Fruit fly (Drosophila melanogaster) whole organism, embryonic: Measurements from ENCODE around the gene rasp.

Source experiments
- Aef1 ChIP-seq: fragments of 200-800 bp; sonication (Bioruptor generic); IDR thresholded peaks from 3 replicates; pipeline ENCODE4 v1.3.6; 2022; ENCODE audit warnings: missing biosample characterization, missing genetic modification characterization
- CG10267 ChIP-seq: fragments of 200-800 bp; sonication (Bioruptor generic); optimal IDR thresholded peaks from 2 replicates; lab custom pipeline; 2018; ENCODE audit warnings: missing biosample characterization, mild to moderate bottlenecking, missing genetic modification characterization, moderate library complexity
- CG10366 ChIP-seq: fragments of 200-800 bp; sonication (Bioruptor generic); IDR thresholded peaks from 2 replicates; pipeline ENCODE4 v1.3.6; 2022; ENCODE audit warnings: missing biosample characterization, missing genetic modification characterization
- CG10959 ChIP-seq: fragments of 200-800 bp; sonication (Bioruptor generic); IDR thresholded peaks from 2 replicates; pipeline ENCODE4 v1.3.6; 2022; ENCODE audit warnings: missing biosample characterization, missing genetic modification characterization
- CG13296 ChIP-seq: fragments of 200-800 bp; sonication (Bioruptor generic); optimal IDR thresholded peaks from 3 replicates; lab custom pipeline; 2018; ENCODE audit warnings: missing biosample characterization, mild to moderate bottlenecking, missing genetic modification characterization
- CG14014 ChIP-seq: fragments of 200-800 bp; sonication (Bioruptor generic); IDR thresholded peaks from 2 replicates; pipeline ENCODE4 v1.3.6; 2022; ENCODE audit warnings: missing biosample characterization, missing genetic modification characterization
- CG14667 ChIP-seq: fragments of 200-800 bp; sonication (Bioruptor generic); IDR thresholded peaks from 2 replicates; pipeline ENCODE4 v1.3.6; 2022; ENCODE audit warnings: missing biosample characterization, missing genetic modification characterization
- CG14710 ChIP-seq: fragments of 200-800 bp; sonication (Bioruptor generic); optimal IDR thresholded peaks from 3 replicates; lab custom pipeline; 2019; ENCODE audit warnings: missing biosample characterization, mild to moderate bottlenecking, missing genetic modification characterization, moderate library complexity
- CG15601 ChIP-seq: fragments of 200-800 bp; sonication (Bioruptor generic); optimal IDR thresholded peaks from 3 replicates; lab custom pipeline; 2019; ENCODE audit warnings: missing biosample characterization, mild to moderate bottlenecking, missing genetic modification characterization, moderate library complexity
- CG17829 ChIP-seq: fragments of 200-800 bp; optimal IDR thresholded peaks from 2 replicates; lab custom pipeline; 2019; ENCODE audit warnings: missing biosample characterization, mild to moderate bottlenecking, missing genetic modification characterization, moderate library complexity
- CG18619 ChIP-seq: fragments of 200-800 bp; sonication (Bioruptor generic); optimal IDR thresholded peaks from 3 replicates; lab custom pipeline; 2017; ENCODE audit warnings: missing biosample characterization, mild to moderate bottlenecking, missing genetic modification characterization
- CG2199 ChIP-seq: fragments of 200-800 bp; sonication (Bioruptor generic); IDR thresholded peaks from 3 replicates; pipeline ENCODE4 v1.3.6; 2022; ENCODE audit warnings: missing biosample characterization, missing genetic modification characterization
- CG2678 ChIP-seq: fragments of 200-800 bp; sonication (Bioruptor generic); optimal IDR thresholded peaks from 3 replicates; lab custom pipeline; 2019; ENCODE audit warnings: missing biosample characterization, mild to moderate bottlenecking, missing genetic modification characterization, moderate library complexity
- CG34422 ChIP-seq: fragments of 200-800 bp; sonication (Bioruptor generic); IDR thresholded peaks from 3 replicates; pipeline ENCODE4 v1.3.6; 2022; ENCODE audit warnings: missing biosample characterization, missing genetic modification characterization
- CG3995 ChIP-seq: fragments of 200-800 bp; sonication (Bioruptor generic); optimal IDR thresholded peaks from 3 replicates; lab custom pipeline; 2016; ENCODE audit warnings: missing biosample characterization, missing genetic modification characterization
- CG4360 ChIP-seq: fragments of 200-800 bp; sonication (Bioruptor generic); IDR thresholded peaks from 2 replicates; pipeline ENCODE4 v1.3.6; 2022; ENCODE audit warnings: missing biosample characterization, missing genetic modification characterization
- CG6254 ChIP-seq: fragments of 200-800 bp; sonication (Bioruptor generic); optimal IDR thresholded peaks from 3 replicates; lab custom pipeline; 2017; ENCODE audit warnings: mild to moderate bottlenecking, missing biosample characterization, missing genetic modification reagents, missing genetic modification characterization
- CG7963 ChIP-seq: fragments of 200-800 bp; sonication (Bioruptor generic); IDR thresholded peaks from 3 replicates; pipeline ENCODE4 v1.3.6; 2022; ENCODE audit warnings: missing biosample characterization, missing genetic modification characterization; ENCODE audit not compliant: partially characterized antibody
- Dbx ChIP-seq: fragments of 200-800 bp; sonication (Bioruptor generic); IDR thresholded peaks from 3 replicates; pipeline ENCODE4 v1.3.6; 2022; ENCODE audit warnings: missing biosample characterization, missing genetic modification characterization
- Deaf1 ChIP-seq: fragments of 200-800 bp; optimal IDR thresholded peaks from 3 replicates; lab custom pipeline; 2019; ENCODE audit warnings: missing biosample characterization, mild to moderate bottlenecking, missing genetic modification characterization, moderate library complexity
- Dip3 ChIP-seq: fragments of 200-800 bp; sonication (Bioruptor generic); optimal IDR thresholded peaks from 3 replicates; lab custom pipeline; 2016; ENCODE audit warnings: missing biosample characterization, missing genetic modification characterization
- Ets97D ChIP-seq: fragments of 200-800 bp; sonication (Bioruptor generic); optimal IDR thresholded peaks from 3 replicates; lab custom pipeline; 2016; ENCODE audit warnings: missing biosample characterization, missing genetic modification characterization
- Gsc ChIP-seq: fragments of 200-800 bp; sonication (Bioruptor generic); IDR thresholded peaks from 2 replicates; pipeline ENCODE4 v1.3.6; 2022; ENCODE audit warnings: missing biosample characterization, missing genetic modification characterization
- HHEX ChIP-seq: fragments of 200-800 bp; sonication (Bioruptor generic); optimal IDR thresholded peaks from 3 replicates; lab custom pipeline; 2017; ENCODE audit warnings: missing biosample characterization, mild to moderate bottlenecking, missing genetic modification characterization, missing genetic modification reagents
- Hmx ChIP-seq: fragments of 200-800 bp; sonication (Bioruptor generic); optimal IDR thresholded peaks from 2 replicates; lab custom pipeline; 2016; ENCODE audit warnings: missing biosample characterization, missing genetic modification characterization
- Mad ChIP-seq: fragments of 200-800 bp; sonication (Bioruptor generic); optimal IDR thresholded peaks from 2 replicates; lab custom pipeline; 2016; ENCODE audit warnings: missing biosample characterization, missing genetic modification characterization
- Nf-YA ChIP-seq: fragments of 200-800 bp; sonication (Bioruptor generic); IDR thresholded peaks from 2 replicates; pipeline ENCODE4 v1.3.6; 2022; ENCODE audit warnings: missing biosample characterization, missing genetic modification characterization
- Poxn ChIP-seq: fragments of 200-800 bp; sonication (Bioruptor generic); IDR thresholded peaks from 2 replicates; pipeline ENCODE4 v1.3.6; 2022; ENCODE audit warnings: missing biosample characterization, missing genetic modification characterization
- Sry-δ ChIP-seq: fragments of 200-800 bp; sonication (Bioruptor generic); optimal IDR thresholded peaks from 2 replicates; lab custom pipeline; 2016; ENCODE audit warnings: missing biosample characterization, missing genetic modification characterization
- Taf1 ChIP-seq: fragments of 200-800 bp; sonication (Bioruptor generic); IDR thresholded peaks from 2 replicates; pipeline ENCODE4 v1.3.6; 2022; ENCODE audit warnings: missing biosample characterization, missing genetic modification characterization
- Vsx1 ChIP-seq: fragments of 200-800 bp; sonication (Bioruptor generic); optimal IDR thresholded peaks from 2 replicates; lab custom pipeline; 2017; ENCODE audit warnings: missing biosample characterization, mild to moderate bottlenecking, missing genetic modification characterization, missing genetic modification reagents
- bsh ChIP-seq, 2 experiments: fragments of 200-800 bp; sonication (Bioruptor generic); optimal IDR thresholded peaks; 2 replicates each; lab custom pipeline; 2017 to 2018; ENCODE audit warnings: mild to moderate bottlenecking in 2 of 2, missing biosample characterization in 2 of 2, missing genetic modification characterization in 2 of 2, moderate library complexity in 1 of 2
- crc ChIP-seq: fragments of 200-800 bp; sonication (Bioruptor generic); optimal IDR thresholded peaks from 2 replicates; lab custom pipeline; 2016; ENCODE audit warnings: missing biosample characterization, missing genetic modification characterization
- dmrt99B ChIP-seq: fragments of 200-800 bp; sonication (Bioruptor generic); optimal IDR thresholded peaks from 2 replicates; lab custom pipeline; 2018; ENCODE audit warnings: missing biosample characterization, mild to moderate bottlenecking, missing genetic modification characterization, moderate library complexity
- dysf ChIP-seq: fragments of 200-800 bp; sonication (Bioruptor generic); IDR thresholded peaks from 3 replicates; pipeline ENCODE4 v1.3.6; 2022; ENCODE audit warnings: missing biosample characterization, missing genetic modification characterization
- eve ChIP-seq, 2 experiments: fragments of >200 bp; optimal IDR thresholded peaks; 2 replicates each; lab custom pipeline; 2017; ENCODE audit warnings: missing biosample characterization in 2 of 2, missing genetic modification characterization in 2 of 2
- exex ChIP-seq: fragments of 200-800 bp; sonication (Bioruptor generic); optimal IDR thresholded peaks from 4 replicates; lab custom pipeline; 2018; ENCODE audit warnings: missing biosample characterization, mild to moderate bottlenecking, missing genetic modification characterization, moderate library complexity
- gce ChIP-seq: fragments of 200-800 bp; sonication (Bioruptor generic); IDR thresholded peaks from 3 replicates; pipeline ENCODE4 v1.3.6; 2022; ENCODE audit warnings: missing biosample characterization, missing genetic modification characterization
- ind ChIP-seq: fragments of 200-800 bp; sonication (Bioruptor generic); optimal IDR thresholded peaks from 3 replicates; lab custom pipeline; 2016; ENCODE audit warnings: missing biosample characterization, missing genetic modification characterization
- lov ChIP-seq, 2 experiments: fragments of 200-800 bp in 1 of 2; fragments of >200 bp in 1 of 2; sonication (Bioruptor generic) in 1 of 2; IDR thresholded peaks in 1 of 2; optimal IDR thresholded peaks in 1 of 2; 2 replicates in 1 of 2; 3 replicates in 1 of 2; pipeline versions ENCODE4 v1.3.6 to Lab custom; 2017 to 2022; ENCODE audit warnings: missing biosample characterization in 1 of 2, missing genetic modification characterization in 1 of 2
- luna ChIP-seq: fragments of 200-800 bp; sonication (Bioruptor generic); optimal IDR thresholded peaks from 2 replicates; lab custom pipeline; 2016; ENCODE audit warnings: missing biosample characterization, missing genetic modification characterization
- nerfin-2 ChIP-seq: fragments of 200-800 bp; sonication (Bioruptor generic); IDR thresholded peaks from 2 replicates; pipeline ENCODE4 v1.3.6; 2022; ENCODE audit warnings: missing biosample characterization, missing genetic modification characterization; ENCODE audit not compliant: partially characterized antibody
- org-1 ChIP-seq: fragments of 200-800 bp; sonication (Bioruptor generic); optimal IDR thresholded peaks from 2 replicates; lab custom pipeline; 2017; ENCODE audit warnings: missing biosample characterization, missing genetic modification characterization
- pum ChIP-seq: fragments of 200-800 bp; sonication (Bioruptor generic); optimal IDR thresholded peaks from 2 replicates; lab custom pipeline; 2016; ENCODE audit warnings: missing biosample characterization, missing genetic modification characterization
- salm ChIP-seq: fragments of 200-800 bp; sonication (Bioruptor generic); optimal IDR thresholded peaks from 2 replicates; lab custom pipeline; 2018; ENCODE audit warnings: missing biosample characterization, mild to moderate bottlenecking, missing genetic modification characterization
- sc ChIP-seq, 3 experiments: fragments of >200 bp in 2 of 3; fragments of 200-800 bp in 1 of 3; sonication (Bioruptor generic) in 1 of 3; optimal IDR thresholded peaks; 2 replicates in 2 of 3; 3 replicates in 1 of 3; lab custom pipeline; 2017; ENCODE audit warnings: mild to moderate bottlenecking in 1 of 3, missing biosample characterization in 1 of 3, missing genetic modification characterization in 1 of 3, missing genetic modification reagents in 1 of 3
- sens-2 ChIP-seq: fragments of 200-800 bp; sonication (Bioruptor generic); IDR thresholded peaks from 2 replicates; pipeline ENCODE4 v1.3.6; 2022; ENCODE audit warnings: missing biosample characterization, missing genetic modification characterization
- sisA ChIP-seq: fragments of 200-800 bp; sonication (Bioruptor generic); IDR thresholded peaks from 2 replicates; pipeline ENCODE4 v1.3.6; 2022; ENCODE audit warnings: missing biosample characterization, missing genetic modification characterization
- sqz ChIP-seq: fragments of 200-800 bp; sonication (Bioruptor generic); optimal IDR thresholded peaks from 3 replicates; lab custom pipeline; 2018; ENCODE audit warnings: missing biosample characterization, mild to moderate bottlenecking, missing genetic modification characterization
- stwl ChIP-seq: fragments of 200-800 bp; sonication (Bioruptor generic); optimal IDR thresholded peaks from 3 replicates; lab custom pipeline; 2018; ENCODE audit warnings: missing biosample characterization, mild to moderate bottlenecking, missing genetic modification characterization, moderate library complexity
- tx ChIP-seq: fragments of 200-800 bp; sonication (Bioruptor generic); optimal IDR thresholded peaks from 2 replicates; lab custom pipeline; 2016; ENCODE audit warnings: missing biosample characterization, missing genetic modification characterization

The rasp gene

dm6 chr3L:3164951-3165350, 3.0 kb downstream of the rasp start, which contains the start of gene CG32280 (continued):
- TF ChIP-seq CG17829 (tag; lab: Kevin White, UChicago) (peak; percentile 33), Ets97D (GFP tag; lab: Kevin White, UChicago) (peak; percentile 38), CG4360 (GFP tag; lab: Robert Waterston, UW) (no peak), CG2678 (no peak), Sry-δ (GFP tag; lab: Kevin White, UChicago) (peak; percentile 80), org-1 (GFP tag; lab: Kevin White, UChicago) (no peak), sisA (no peak), CG18619 (GFP tag; lab: Kevin White, UChicago) (no peak), ind (GFP tag; lab: Kevin White, UChicago) (no peak), bsh (GFP tag; optimal IDR thresholded peaks at IDR 0.05; lab: Kevin White, UChicago) (no peak), Poxn (GFP tag; lab: Robert Waterston, UW) (no peak), CG6254 (no peak), luna (no peak), gce (GFP tag; lab: Robert Waterston, UW) (no peak), nerfin-2 (peak; percentile 81), CG7963 (GFP tag; lab: Robert Waterston, UW) (peak; percentile 66; the same call in 2 of the 3 replicates), CG15601 (tag; lab: Kevin White, UChicago) (no peak), CG10366 (GFP tag; lab: Robert Waterston, UW) (no peak), Vsx1 (GFP tag; lab: Kevin White, UChicago) (no peak), Taf1 (GFP tag; lab: Robert Waterston, UW) (no peak), Hmx (GFP tag; lab: Kevin White, UChicago) (no peak), Aef1 (GFP tag; lab: Robert Waterston, UW) (no peak), CG14014 (peak; percentile 16; the same call in 1 of the 2 replicates), Dip3 (GFP tag; lab: Kevin White, UChicago) (no peak), CG10267 (tag; lab: Kevin White, UChicago) (peak; percentile 48), Gsc (GFP tag; lab: Robert Waterston, UW) (no peak), CG14710 (peak; percentile 31), salm (tag; lab: Kevin White, UChicago) (no peak), stwl (peak; percentile 65), HHEX (GFP tag; lab: Kevin White, UChicago) (peak; percentile 47), tx (GFP tag; lab: Kevin White, UChicago) (no peak), Mad (GFP tag; lab: Kevin White, UChicago) (peak; percentile 10), CG13296 (GFP tag; lab: Kevin White, UChicago) (peak; percentile 55), CG2199 (0 out of 3 replicates have a peak, but pooled peaks have one; percentile 6), dysf (GFP tag; lab: Robert Waterston, UW) (peak; percentile 35; the same call in 1 of the 3 replicates), Dbx (GFP tag; lab: Robert Waterston, UW) (no peak), dmrt99B (tag; lab: Kevin White, UChicago) (no peak), CG34422 (GFP tag; lab: Robert Waterston, UW) (no peak; the same call in 2 of the 3 replicates), pum (GFP tag; lab: Kevin White, UChicago) (peak; percentile 6), Deaf1 (tag; lab: Kevin White, UChicago) (no peak), CG3995 (GFP tag; lab: Kevin White, UChicago) (peak; percentile 77), Nf-YA (GFP tag; lab: Robert Waterston, UW) (no peak), eve (GFP tag; optimal IDR thresholded peaks at IDR 0.05; lab: Kevin White, UChicago) (no peak), exex (tag; lab: Kevin White, UChicago) (no peak), CG10959 (GFP tag; lab: Robert Waterston, UW) (no peak), lov (optimal IDR thresholded peaks at IDR 0.05; lab: Kevin White, UChicago) (no peak), lov (GFP tag; IDR thresholded peaks at IDR 0.05; lab: Robert Waterston, UW) (no peak), CG14667 (GFP tag; lab: Robert Waterston, UW) (no peak), sqz (GFP tag; lab: Kevin White, UChicago) (no peak), sens-2 (GFP tag; lab: Robert Waterston, UW) (no peak), sc (optimal IDR thresholded peaks at IDR 0.05; lab: Kevin White, UChicago) (no peak), sc (GFP tag; optimal IDR thresholded peaks at IDR 0.05; lab: Kevin White, UChicago) (no peak), crc (GFP tag; lab: Kevin White, UChicago) (no peak)
